Fruit fly (Drosophila melanogaster): ENCODE results near the gene Idgf3.

DNA sequence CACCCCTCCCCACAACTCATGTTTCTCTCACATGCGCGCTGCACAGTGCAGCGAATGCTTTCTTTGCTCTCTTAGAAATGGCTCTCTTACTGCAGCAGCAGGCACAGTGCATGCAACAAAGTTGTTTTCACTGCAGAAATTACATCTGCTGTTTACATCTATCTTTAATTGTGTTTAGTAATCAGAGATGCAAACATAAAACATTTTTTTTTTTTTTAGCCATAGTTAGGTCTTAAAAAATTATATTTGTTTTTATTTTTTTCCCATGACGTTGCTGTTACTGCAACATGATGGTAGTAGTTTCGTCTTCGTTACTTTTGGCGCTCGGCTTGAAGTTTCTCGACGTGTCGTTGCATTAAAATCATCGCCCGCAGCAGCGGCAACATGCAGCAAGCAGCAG is 50.7 kb downstream of the Idgf3 start:
- peak; percentile 34 for TF ChIP-seq Eip75B (GFP tag; optimal IDR thresholded peaks at IDR 0.05)
- TF ChIP-seq CG6163 (GFP tag; IDR thresholded peaks at IDR 0.05), result peak; percentile 64
- TF ChIP-seq Met (GFP tag; optimal IDR thresholded peaks at IDR 0.05), result no peak
- no peak for TF ChIP-seq Gug (GFP tag; IDR thresholded peaks at IDR 0.05)
- TF ChIP-seq CG32006 (GFP tag; optimal IDR thresholded peaks at IDR 0.05), result peak; percentile 56
- peak; percentile 45 for TF ChIP-seq Lpt (GFP tag; optimal IDR thresholded peaks at IDR 0.05)
- TF ChIP-seq CG1621 (tag; optimal IDR thresholded peaks at IDR 0.05), result no peak
- TF ChIP-seq CG3919 (GFP tag; optimal IDR thresholded peaks at IDR 0.05), result peak; percentile 28
- TF ChIP-seq Hr38 (GFP tag; optimal IDR thresholded peaks at IDR 0.05), result no peak

Data from whole organism, prepupa.